Fruit fly (Drosophila melanogaster) whole organism, wandering third instar larva: ENCODE results near the gene tfc.

ENCODE experiments used
- Abd-B ChIP-seq: fragments of >200 bp; optimal IDR thresholded peaks from 2 replicates; lab custom pipeline; 2017; ENCODE audit warnings: missing biosample characterization, missing genetic modification characterization
- Dfd ChIP-seq: fragments of >200 bp; optimal IDR thresholded peaks from 2 replicates; lab custom pipeline; 2017; ENCODE audit warnings: missing biosample characterization, missing genetic modification characterization
- Dif ChIP-seq: fragments of 200-275, 200-300 bp; sonication (Bioruptor generic); optimal IDR thresholded peaks from 2 replicates; lab custom pipeline; 2018; ENCODE audit warnings: missing biosample characterization, missing genetic modification characterization; ENCODE audit not compliant: partially characterized antibody
- GATAd ChIP-seq: sonication (Bioruptor generic); optimal IDR thresholded peaks from 2 replicates; lab custom pipeline; 2016; ENCODE audit warnings: missing biosample characterization, missing genetic modification characterization
- HLH106 ChIP-seq: fragments of 200-800 bp; optimal IDR thresholded peaks from 3 replicates; lab custom pipeline; 2019; ENCODE audit warnings: missing biosample characterization, mild to moderate bottlenecking, missing genetic modification characterization, moderate library complexity
- Mio ChIP-seq: sonication (Bioruptor generic); optimal IDR thresholded peaks from 2 replicates; lab custom pipeline; 2016; ENCODE audit warnings: missing biosample characterization, missing genetic modification characterization
- Rel ChIP-seq, 2 experiments: fragments of 200-800 bp; sonication (Bioruptor generic) in 1 of 2; optimal IDR thresholded peaks; 2 replicates in 1 of 2; 3 replicates in 1 of 2; lab custom pipeline; 2016 to 2019; ENCODE audit warnings: mild to moderate bottlenecking in 2 of 2, missing biosample characterization in 2 of 2, missing genetic modification characterization in 2 of 2, moderate library complexity in 1 of 2
- br ChIP-seq: fragments of 200-800 bp; sonication (Bioruptor generic); optimal IDR thresholded peaks from 2 replicates; lab custom pipeline; 2016; ENCODE audit warnings: missing biosample characterization, missing genetic modification characterization
- dsf ChIP-seq: sonication (Bioruptor generic); optimal IDR thresholded peaks from 2 replicates; lab custom pipeline; 2016; ENCODE audit warnings: missing biosample characterization, missing genetic modification characterization, borderline replicate concordance
- lola ChIP-seq: fragments of >200 bp; optimal IDR thresholded peaks from 2 replicates; lab custom pipeline; 2017; ENCODE audit warnings: missing biosample characterization, missing genetic modification characterization
- pan ChIP-seq: fragments of >200 bp; optimal IDR thresholded peaks from 2 replicates; lab custom pipeline; 2017
- usp ChIP-seq: fragments of >200 bp; optimal IDR thresholded peaks from 2 replicates; lab custom pipeline; 2017; ENCODE audit warnings: missing biosample characterization, missing genetic modification characterization

dm6 chr3L:1218596-1218995 is 37.7 kb upstream of the tfc start, which contains the start of gene LysP:
- TF ChIP-seq Rel (GFP tag; optimal IDR thresholded peaks at IDR 0.05; lab: Kevin White, UChicago) (no peak), Rel (tag; optimal IDR thresholded peaks at IDR 0.05; lab: Kevin White, UChicago) (no peak), Dif (GFP tag; lab: Kevin White, UChicago) (no peak), br (GFP tag; lab: Kevin White, UChicago) (no peak), Mio (GFP tag; lab: Kevin White, UChicago) (no peak), pan (lab: Kevin White, UChicago) (no peak), dsf (GFP tag; lab: Kevin White, UChicago) (no peak), GATAd (GFP tag; lab: Kevin White, UChicago) (no peak), Dfd (no peak), lola (GFP tag; lab: Kevin White, UChicago) (no peak), HLH106 (no peak), Abd-B (GFP tag; lab: Kevin White, UChicago) (no peak), usp (GFP tag; lab: Kevin White, UChicago) (no peak)
